Fruit fly (Drosophila melanogaster): Measurements from ENCODE around the gene yip2.

The yip2 gene

DNA sequence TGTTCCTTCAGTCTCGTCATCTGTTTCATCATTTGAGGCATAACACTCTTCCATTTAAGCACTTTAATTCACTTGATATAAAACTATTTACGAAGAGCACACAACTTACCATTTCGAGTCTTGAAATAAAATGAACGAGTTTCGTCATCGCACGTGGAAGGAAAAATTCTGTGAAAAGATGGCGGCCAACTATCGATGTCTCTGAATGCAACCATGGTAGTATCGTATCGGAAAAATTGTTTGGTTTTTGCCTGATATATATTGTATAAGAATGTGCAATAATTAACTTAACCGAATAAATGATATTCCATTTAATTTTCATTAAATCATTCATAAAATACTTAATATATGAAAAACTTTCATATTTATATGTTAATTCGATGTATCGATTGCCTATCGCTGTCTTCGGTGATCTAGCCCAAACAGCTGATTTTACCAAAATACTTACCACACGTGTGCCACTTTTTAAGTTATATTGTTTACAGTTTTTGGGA lies 20.1 kb upstream of the yip2 start, which contains the start of gene Bka (continued):
- TF ChIP-seq sage (GFP tag; optimal IDR thresholded peaks at IDR 0.05) (peak; percentile 55), HLH106 (tag; optimal IDR thresholded peaks at IDR 0.05) (peak; percentile 49)

DNA sequence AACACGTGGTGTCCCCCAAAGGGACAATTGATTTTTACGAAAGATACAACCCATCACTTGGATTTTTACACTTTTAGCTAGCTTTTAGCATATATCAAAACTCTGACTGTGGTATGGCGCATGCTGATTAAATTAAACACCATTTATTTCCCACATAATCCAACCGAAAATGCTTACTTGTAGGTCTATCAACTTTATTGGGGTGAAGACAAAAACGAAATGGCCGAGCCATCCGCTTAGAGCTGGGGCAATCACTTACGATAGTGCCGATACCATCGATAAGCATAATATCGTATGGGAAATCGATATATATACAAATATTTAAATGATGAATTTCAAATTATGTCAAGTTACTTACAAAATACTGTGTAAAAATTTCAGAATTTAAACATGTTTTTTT lies 17.8 kb upstream of the yip2 start, which contains the start of gene RpS2:
RpS2 (minus strand) TSS at position 257 of the 400 bp plus-strand sequence.
- TF ChIP-seq dl (GFP tag; optimal IDR thresholded peaks at IDR 0.05; ENCODE audit: insufficient read depth in 1 of 2, partially characterized antibody in 2 of 2): no peak
- TF ChIP-seq CG9705 (GFP tag; optimal IDR thresholded peaks at IDR 0.05): peak; percentile 25
- peak; percentile 8 for TF ChIP-seq Mio (GFP tag; optimal IDR thresholded peaks at IDR 0.05)
- TF ChIP-seq OdsH (GFP tag; optimal IDR thresholded peaks at IDR 0.05): peak; percentile 41
- no peak for TF ChIP-seq GATAd (GFP tag; optimal IDR thresholded peaks at IDR 0.05)
- TF ChIP-seq fru (GFP tag; optimal IDR thresholded peaks at IDR 0.05): peak; percentile 32
- TF ChIP-seq brk (GFP tag; optimal IDR thresholded peaks at IDR 0.05): peak; percentile 83
- no peak for TF ChIP-seq Vsx2 (GFP tag; optimal IDR thresholded peaks at IDR 0.05; ENCODE audit: partially characterized antibody)
- no peak for TF ChIP-seq lola (GFP tag; optimal IDR thresholded peaks at IDR 0.05)
- TF ChIP-seq Dif (GFP tag; optimal IDR thresholded peaks at IDR 0.05; ENCODE audit: partially characterized antibody): no peak
- TF ChIP-seq Hr83 (GFP tag; optimal IDR thresholded peaks at IDR 0.05; ENCODE audit: poor library complexity, severe bottlenecking): peak; percentile 71
- TF ChIP-seq CG32264 (GFP tag; optimal IDR thresholded peaks at IDR 0.05): no peak
- TF ChIP-seq ey (GFP tag; optimal IDR thresholded peaks at IDR 0.05): peak; percentile 9
- TF ChIP-seq Hnf4 (GFP tag; optimal IDR thresholded peaks at IDR 0.05): peak; percentile 79
- no peak for TF ChIP-seq dmrt93B (GFP tag; optimal IDR thresholded peaks at IDR 0.05)
- no peak for TF ChIP-seq sage (GFP tag; optimal IDR thresholded peaks at IDR 0.05)
- peak; percentile 47 for TF ChIP-seq Jra (GFP tag; optimal IDR thresholded peaks at IDR 0.05)
- no peak for TF ChIP-seq tai (GFP tag; optimal IDR thresholded peaks at IDR 0.05)
- TF ChIP-seq usp (GFP tag; optimal IDR thresholded peaks at IDR 0.05): no peak
- no peak for TF ChIP-seq jim (GFP tag; optimal IDR thresholded peaks at IDR 0.05)
- peak; percentile 62 for TF ChIP-seq Sp1 (GFP tag; optimal IDR thresholded peaks at IDR 0.05)
- TF ChIP-seq Myc (optimal IDR thresholded peaks at IDR 0.05): peak; percentile 53
- TF ChIP-seq HLH106 (tag; optimal IDR thresholded peaks at IDR 0.05): no peak
- TF ChIP-seq woc (GFP tag; optimal IDR thresholded peaks at IDR 0.05): no peak
- TF ChIP-seq N (GFP tag; optimal IDR thresholded peaks at IDR 0.05): no peak
- peak; percentile 48 for TF ChIP-seq h (GFP tag; optimal IDR thresholded peaks at IDR 0.05)
- no peak for TF ChIP-seq CrebA (GFP tag; optimal IDR thresholded peaks at IDR 0.05; ENCODE audit: borderline replicate concordance)
- TF ChIP-seq Abd-B (GFP tag; optimal IDR thresholded peaks at IDR 0.05): no peak
- no peak for TF ChIP-seq Dfd (GFP tag; optimal IDR thresholded peaks at IDR 0.05)
- TF ChIP-seq dsf (GFP tag; optimal IDR thresholded peaks at IDR 0.05; ENCODE audit: borderline replicate concordance): peak; percentile 47
- TF ChIP-seq rgr (GFP tag; optimal IDR thresholded peaks at IDR 0.05): peak; percentile 69
- no peak for TF ChIP-seq psq (GFP tag; optimal IDR thresholded peaks at IDR 0.05)
- no peak for TF ChIP-seq pan (optimal IDR thresholded peaks at IDR 0.05)
- TF ChIP-seq foxo (GFP tag; optimal IDR thresholded peaks at IDR 0.05): peak in 1 of 2 experiments; percentile 40
- TF ChIP-seq Hr78 (GFP tag; optimal IDR thresholded peaks at IDR 0.05): no peak
- TF ChIP-seq sv (GFP tag; optimal IDR thresholded peaks at IDR 0.05): peak; percentile 19
- TF ChIP-seq br (GFP tag; optimal IDR thresholded peaks at IDR 0.05): peak; percentile 51
- no peak for TF ChIP-seq Rel (GFP tag; optimal IDR thresholded peaks at IDR 0.05)
- peak; percentile 2 for TF ChIP-seq Rel (tag; optimal IDR thresholded peaks at IDR 0.05)

DNA sequence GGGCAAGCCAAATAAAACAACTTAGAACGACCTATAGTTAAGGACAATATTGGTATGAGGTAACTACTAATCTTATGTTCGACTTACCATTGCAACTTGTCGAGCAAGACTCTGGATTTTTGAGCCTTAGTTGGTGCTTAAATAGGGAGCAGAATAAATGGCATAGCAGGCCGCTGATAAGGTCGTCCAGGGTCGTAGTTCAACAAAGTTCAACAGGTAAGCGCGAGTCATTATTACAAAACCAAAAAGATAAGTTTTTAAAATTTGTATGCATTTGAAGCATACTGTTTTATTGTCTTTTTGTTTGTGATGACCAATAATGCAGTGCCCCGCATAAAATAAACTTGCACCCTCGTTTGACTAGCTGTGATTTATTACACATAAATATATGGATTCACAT lies 12.0 kb upstream of the yip2 start, which contains the start of gene Muc30E:
Muc30E (minus strand) TSS at position 101 of the 400 bp plus-strand sequence.
- no peak for TF ChIP-seq CG32264 (GFP tag; optimal IDR thresholded peaks at IDR 0.05)
- no peak for TF ChIP-seq Hnf4 (GFP tag; optimal IDR thresholded peaks at IDR 0.05)
- TF ChIP-seq rgr (GFP tag; optimal IDR thresholded peaks at IDR 0.05): no peak
- TF ChIP-seq ey (GFP tag; optimal IDR thresholded peaks at IDR 0.05): no peak
- TF ChIP-seq br (GFP tag; optimal IDR thresholded peaks at IDR 0.05): no peak
- no peak for TF ChIP-seq Hr83 (GFP tag; optimal IDR thresholded peaks at IDR 0.05; ENCODE audit: poor library complexity, severe bottlenecking)
- no peak for TF ChIP-seq GATAd (GFP tag; optimal IDR thresholded peaks at IDR 0.05)
- no peak for TF ChIP-seq tai (GFP tag; optimal IDR thresholded peaks at IDR 0.05)
- TF ChIP-seq jim (GFP tag; optimal IDR thresholded peaks at IDR 0.05): no peak
- no peak for TF ChIP-seq dl (GFP tag; optimal IDR thresholded peaks at IDR 0.05; ENCODE audit: insufficient read depth in 1 of 2, partially characterized antibody in 2 of 2)
- no peak for TF ChIP-seq Myc (optimal IDR thresholded peaks at IDR 0.05)
- no peak for TF ChIP-seq h (GFP tag; optimal IDR thresholded peaks at IDR 0.05)
- no peak for TF ChIP-seq Dif (GFP tag; optimal IDR thresholded peaks at IDR 0.05; ENCODE audit: partially characterized antibody)
- no peak for TF ChIP-seq usp (GFP tag; optimal IDR thresholded peaks at IDR 0.05)
- no peak for TF ChIP-seq foxo (GFP tag; optimal IDR thresholded peaks at IDR 0.05)
- TF ChIP-seq psq (GFP tag; optimal IDR thresholded peaks at IDR 0.05): no peak
- no peak for TF ChIP-seq HLH106 (tag; optimal IDR thresholded peaks at IDR 0.05)
- TF ChIP-seq Hr78 (GFP tag; optimal IDR thresholded peaks at IDR 0.05): no peak
- TF ChIP-seq Jra (GFP tag; optimal IDR thresholded peaks at IDR 0.05): no peak
- no peak for TF ChIP-seq woc (GFP tag; optimal IDR thresholded peaks at IDR 0.05)

Measured in whole organism, wandering third instar larva.